Worm (Caenorhabditis elegans) whole organism, L1 larva: Measurements from ENCODE around the gene cest-35.2.

Source experiments
- aly-2 ChIP-seq: fragments of 150-350 bp; optimal IDR thresholded peaks from 2 replicates; lab custom pipeline; 2014; ENCODE audit warnings: missing biosample characterization, missing genetic modification characterization
- nhr-12 ChIP-seq: sonication (generic microtip); optimal IDR thresholded peaks from 2 replicates; lab custom pipeline; 2017; ENCODE audit warnings: missing biosample characterization, missing genetic modification characterization

ce11 chrV:5223044-5223443 lies 14.0 kb downstream of the cest-35.2 start, which contains the start of gene Y49G5B.1:
- TF ChIP-seq nhr-12 (tag; lab: Kevin White, UChicago): no peak
- TF ChIP-seq aly-2 (tag; lab: Kevin White, UChicago): no peak
